Worm (Caenorhabditis elegans) whole organism, dauer: ENCODE measurements around the gene egli-1.

Experiments used
- unc-62 ChIP-seq: sonication (generic microtip); optimal IDR thresholded peaks from 2 replicates; lab custom pipeline; 2017; ENCODE audit warnings: missing biosample characterization, missing genetic modification reagents, missing genetic modification characterization

Gene egli-1

ce11 chrII:9291632-9292031 is 32.1 kb upstream of the egli-1 start, which contains the start of gene acs-7:
Gene acs-7 (plus strand): TSS chrII:9292017.
- no peak for TF ChIP-seq unc-62 (GFP tag; lab: Kevin White, UChicago)

- no peak for TF ChIP-seq unc-62 (GFP tag; lab: Kevin White, UChicago)
These were observed 28.1 kb upstream of the egli-1 start, which contains the start of gene C01G6.9 for ce11 chrII:9295678-9296077. Gene C01G6.9 (minus strand): TSS chrII:9295818.

- no peak for TF ChIP-seq unc-62 (GFP tag; lab: Kevin White, UChicago)
These were observed 24.1 kb upstream of the egli-1 start for ce11 chrII:9299679-9300078.

ce11 chrII:9301065-9301464 is 22.7 kb upstream of the egli-1 start:
- no peak for TF ChIP-seq unc-62 (GFP tag; lab: Kevin White, UChicago)

ce11 chrII:9303545-9303944 is 20.2 kb upstream of the egli-1 start:
- no peak for TF ChIP-seq unc-62 (GFP tag; lab: Kevin White, UChicago)

- no peak for TF ChIP-seq unc-62 (GFP tag; lab: Kevin White, UChicago)
These were observed 18.9 kb upstream of the egli-1 start for ce11 chrII:9304849-9305248.

ce11 chrII:9305575-9305974 is 18.2 kb upstream of the egli-1 start:
- TF ChIP-seq unc-62 (GFP tag; lab: Kevin White, UChicago) = no peak

ce11 chrII:9306835-9307234 is 16.9 kb upstream of the egli-1 start:
- TF ChIP-seq unc-62 (GFP tag; lab: Kevin White, UChicago) = no peak

- no peak for TF ChIP-seq unc-62 (GFP tag; lab: Kevin White, UChicago)
These were observed 15.1 kb upstream of the egli-1 start for ce11 chrII:9308614-9309046.

ce11 chrII:9310204-9310603 is 13.6 kb upstream of the egli-1 start, which contains the start of gene cam-1:
Gene cam-1 (minus strand): TSS chrII:9310304.
- no peak for TF ChIP-seq unc-62 (GFP tag; lab: Kevin White, UChicago)

ce11 chrII:9310794-9311193 is 13.0 kb upstream of the egli-1 start:
- TF ChIP-seq unc-62 (GFP tag; lab: Kevin White, UChicago) = no peak

- no peak for TF ChIP-seq unc-62 (GFP tag; lab: Kevin White, UChicago)
These were observed 12.1 kb upstream of the egli-1 start for ce11 chrII:9311702-9312101.

ce11 chrII:9313335-9313734 is 10.4 kb upstream of the egli-1 start:
- no peak for TF ChIP-seq unc-62 (GFP tag; lab: Kevin White, UChicago)

ce11 chrII:9314733-9315132 is 9.0 kb upstream of the egli-1 start:
- TF ChIP-seq unc-62 (GFP tag; lab: Kevin White, UChicago) = no peak

ce11 chrII:9315692-9316091 is 8.1 kb upstream of the egli-1 start:
- no peak for TF ChIP-seq unc-62 (GFP tag; lab: Kevin White, UChicago)

- no peak for TF ChIP-seq unc-62 (GFP tag; lab: Kevin White, UChicago)
These were observed 7.0 kb upstream of the egli-1 start for ce11 chrII:9316801-9317200.

- TF ChIP-seq unc-62 (GFP tag; lab: Kevin White, UChicago) = no peak
These were observed 4.5 kb upstream of the egli-1 start, which contains the start of the genes csa-1 and wdfy-2 for ce11 chrII:9319058-9319915. Gene csa-1 (minus strand): TSS chrII:9319726. Gene wdfy-2 (plus strand): TSS chrII:9319865.
